Worm (Caenorhabditis elegans) whole organism, young adult: ENCODE measurements around the gene mys-1.

Source experiments
- B0019.2 ChIP-seq: fragments of 200-800 bp; sonication (Bioruptor generic); conservative IDR thresholded peaks from 2 replicates; pipeline ENCODE4 v1.3.6; 2022; ENCODE audit warnings: missing genetic modification reagents, missing genetic modification characterization, missing compliant biosample characterization
- B0035.1 ChIP-seq: sonication (generic microtip); optimal IDR thresholded peaks from 2 replicates; lab custom pipeline; 2016; ENCODE audit warnings: missing genetic modification characterization, mild to moderate bottlenecking, missing compliant biosample characterization, missing genotype, missing genetic modification reagents
- B0336.3 ChIP-seq: fragments of 200-800 bp; sonication (Bioruptor generic); IDR thresholded peaks from 2 replicates; pipeline ENCODE4 v1.3.6; 2022; ENCODE audit warnings: missing genetic modification characterization, missing compliant biosample characterization
- F22D6.2 ChIP-seq: sonication (generic microtip); optimal IDR thresholded peaks from 2 replicates; lab custom pipeline; 2016; ENCODE audit warnings: mild to moderate bottlenecking, missing genetic modification characterization, missing compliant biosample characterization
- F49E8.2 ChIP-seq: sonication (generic microtip); optimal IDR thresholded peaks from 3 replicates; lab custom pipeline; 2017; ENCODE audit warnings: missing genetic modification characterization, mild to moderate bottlenecking, missing compliant biosample characterization, antibody characterized with exemption, moderate library complexity; ENCODE audit not compliant: insufficient read depth
- F52B5.7 ChIP-seq: sonication (generic microtip); optimal IDR thresholded peaks from 2 replicates; lab custom pipeline; 2016; ENCODE audit warnings: mild to moderate bottlenecking, missing genetic modification characterization, missing compliant biosample characterization
- F55B11.4 ChIP-seq: sonication (generic microtip); optimal IDR thresholded peaks from 2 replicates; lab custom pipeline; 2016; ENCODE audit warnings: missing compliant biosample characterization, missing genetic modification characterization, borderline replicate concordance; ENCODE audit not compliant: insufficient read depth
- T26A5.8 ChIP-seq: sonication (generic microtip); optimal IDR thresholded peaks from 2 replicates; lab custom pipeline; 2016; ENCODE audit warnings: missing genetic modification characterization, missing compliant biosample characterization
- Y56A3A.18 ChIP-seq: fragments of 200-800 bp; sonication (Bioruptor generic); IDR thresholded peaks from 2 replicates; pipeline ENCODE4 v1.3.6; 2022; ENCODE audit warnings: missing genetic modification reagents, missing genetic modification characterization, missing compliant biosample characterization
- ZK185.1 ChIP-seq: sonication (generic microtip); optimal IDR thresholded peaks from 2 replicates; lab custom pipeline; 2016; ENCODE audit warnings: mild to moderate bottlenecking, missing genetic modification characterization, missing compliant biosample characterization; ENCODE audit not compliant: poor library complexity, severe bottlenecking
- akir-1 ChIP-seq: fragments of 200-800 bp; sonication (Bioruptor generic); optimal IDR thresholded peaks from 2 replicates; lab custom pipeline; 2018; ENCODE audit warnings: mild to moderate bottlenecking, missing genetic modification characterization, moderate library complexity, missing compliant biosample characterization
- aptf-2 ChIP-seq: fragments of 200-800 bp; sonication (Bioruptor generic); conservative IDR thresholded peaks from 2 replicates; pipeline ENCODE4 v1.3.6; 2022; ENCODE audit warnings: missing genetic modification reagents, missing genetic modification characterization, missing compliant biosample characterization
- aptf-3 ChIP-seq: fragments of 200-800 bp; sonication (Bioruptor generic); IDR thresholded peaks from 2 replicates; pipeline ENCODE4 v1.3.6; 2022; ENCODE audit warnings: missing genetic modification characterization, missing compliant biosample characterization
- atf-7 ChIP-seq: sonication (generic microtip); optimal IDR thresholded peaks from 2 replicates; lab custom pipeline; 2017; ENCODE audit warnings: mild to moderate bottlenecking, missing genetic modification characterization, missing compliant biosample characterization
- attf-3 ChIP-seq: fragments of 200-800 bp; sonication (Bioruptor generic); conservative IDR thresholded peaks from 2 replicates; pipeline ENCODE4 v1.3.6; 2022; ENCODE audit warnings: missing genetic modification reagents, missing genetic modification characterization, missing compliant biosample characterization
- cebp-2 ChIP-seq: fragments of 200-800 bp; sonication (Bioruptor generic); IDR thresholded peaks from 2 replicates; pipeline ENCODE4 v1.3.6; 2022; ENCODE audit warnings: missing genetic modification characterization, missing compliant biosample characterization
- ceh-100 ChIP-seq: fragments of 200-800 bp; sonication (Bioruptor generic); IDR thresholded peaks from 2 replicates; pipeline ENCODE4 v1.3.6; 2022; ENCODE audit warnings: missing genetic modification reagents, missing genetic modification characterization, missing compliant biosample characterization
- ceh-27 ChIP-seq: fragments of 200-800 bp; sonication (Bioruptor generic); optimal IDR thresholded peaks from 2 replicates; lab custom pipeline; 2018; ENCODE audit warnings: mild to moderate bottlenecking, missing genetic modification characterization, moderate library complexity, missing compliant biosample characterization
- ceh-91 ChIP-seq: fragments of 200-800 bp; sonication (Bioruptor generic); IDR thresholded peaks from 2 replicates; pipeline ENCODE4 v1.3.6; 2022; ENCODE audit warnings: missing genetic modification reagents, missing genetic modification characterization, missing compliant biosample characterization
- dpff-1 ChIP-seq: sonication (generic microtip); optimal IDR thresholded peaks from 2 replicates; lab custom pipeline; 2017; ENCODE audit warnings: mild to moderate bottlenecking, missing genetic modification characterization, missing compliant biosample characterization
- efl-1 ChIP-seq: fragments of 150-350 bp; optimal IDR thresholded peaks from 2 replicates; lab custom pipeline; 2014; ENCODE audit warnings: missing biosample characterization, missing genetic modification reagents, missing genetic modification characterization
- him-1 ChIP-seq: sonication (generic microtip); optimal IDR thresholded peaks from 2 replicates; lab custom pipeline; 2016; ENCODE audit warnings: missing genotype, missing genetic modification reagents, missing genetic modification characterization, missing compliant biosample characterization
- hlh-12 ChIP-seq: sonication (generic microtip); optimal IDR thresholded peaks from 2 replicates; lab custom pipeline; 2016; ENCODE audit warnings: missing genetic modification characterization, missing compliant biosample characterization
- hlh-26 ChIP-seq: fragments of 200-800 bp; sonication (Bioruptor generic); conservative IDR thresholded peaks from 2 replicates; pipeline ENCODE4 v1.3.6; 2022; ENCODE audit warnings: missing genetic modification reagents, missing genetic modification characterization, missing compliant biosample characterization
- hmg-20 ChIP-seq: fragments of 200-800 bp; sonication (Bioruptor generic); IDR thresholded peaks from 2 replicates; pipeline ENCODE4 v1.3.6; 2022; ENCODE audit warnings: missing genetic modification reagents, missing genetic modification characterization, missing compliant biosample characterization
- hrde-1 ChIP-seq: sonication (generic microtip); optimal IDR thresholded peaks from 2 replicates; lab custom pipeline; 2016; ENCODE audit warnings: missing genetic modification characterization, mild to moderate bottlenecking, missing compliant biosample characterization, moderate library complexity, missing genotype, missing genetic modification reagents, borderline replicate concordance
- let-526 ChIP-seq: fragments of 200-800 bp; sonication (Bioruptor generic); IDR thresholded peaks from 2 replicates; pipeline ENCODE4 v1.3.6; 2022; ENCODE audit warnings: missing genetic modification reagents, missing genetic modification characterization, missing compliant biosample characterization
- let-607 ChIP-seq, 2 experiments: fragments of 200-800 bp in 1 of 2; sonication (Bioruptor generic) in 1 of 2; sonication (generic microtip) in 1 of 2; optimal IDR thresholded peaks; 2 replicates each; lab custom pipeline; 2016 to 2018; ENCODE audit warnings: mild to moderate bottlenecking in 2 of 2, missing compliant biosample characterization in 2 of 2, missing genetic modification characterization in 2 of 2, moderate library complexity in 2 of 2, missing genotype in 1 of 2
- madf-10 ChIP-seq: sonication (generic microtip); optimal IDR thresholded peaks from 2 replicates; lab custom pipeline; 2016; ENCODE audit warnings: mild to moderate bottlenecking, missing genetic modification characterization, missing compliant biosample characterization
- madf-6 ChIP-seq: fragments of 200-800 bp; sonication (Bioruptor generic); IDR thresholded peaks from 2 replicates; pipeline ENCODE4 v1.3.6; 2022; ENCODE audit warnings: missing genetic modification reagents, missing genetic modification characterization, missing compliant biosample characterization
- mcd-1 ChIP-seq: fragments of 200-800 bp; sonication (Bioruptor generic); IDR thresholded peaks from 2 replicates; pipeline ENCODE4 v1.3.6; 2022; ENCODE audit warnings: missing genetic modification reagents, missing genetic modification characterization, missing compliant biosample characterization
- pbrm-1 ChIP-seq: fragments of 200-800 bp; sonication (Bioruptor generic); IDR thresholded peaks from 2 replicates; pipeline ENCODE4 v1.3.6; 2022; ENCODE audit warnings: missing genetic modification reagents, missing genetic modification characterization, missing compliant biosample characterization
- pha-4 ChIP-seq: fragments of 150-350 bp; sonication (generic microtip); optimal IDR thresholded peaks from 2 replicates; lab custom pipeline; 2014; ENCODE audit warnings: missing biosample characterization, missing genetic modification reagents, missing genetic modification characterization
- rcor-1 ChIP-seq: fragments of 200-800 bp; sonication (Bioruptor generic); IDR thresholded peaks from 2 replicates; pipeline ENCODE4 v1.3.6; 2022; ENCODE audit warnings: missing genetic modification reagents, missing genetic modification characterization, missing compliant biosample characterization
- sdz-38 ChIP-seq: sonication (generic microtip); optimal IDR thresholded peaks from 2 replicates; lab custom pipeline; 2016; ENCODE audit warnings: missing genotype, missing genetic modification characterization, missing compliant biosample characterization
- sea-2 ChIP-seq: fragments of 200-800 bp; sonication (Bioruptor generic); IDR thresholded peaks from 2 replicates; pipeline ENCODE4 v1.3.6; 2022; ENCODE audit warnings: missing genetic modification characterization, missing compliant biosample characterization
- tbx-9 ChIP-seq: sonication (generic microtip); optimal IDR thresholded peaks from 2 replicates; lab custom pipeline; 2016; ENCODE audit warnings: borderline replicate concordance, missing genetic modification characterization, inconsistent platforms, missing compliant biosample characterization
- tlf-1 ChIP-seq: fragments of 200-800 bp; sonication (Bioruptor generic); optimal IDR thresholded peaks from 2 replicates; lab custom pipeline; 2018; ENCODE audit warnings: mild to moderate bottlenecking, missing genetic modification characterization, missing compliant biosample characterization
- xnd-1 ChIP-seq: sonication (generic microtip); optimal IDR thresholded peaks from 2 replicates; lab custom pipeline; 2016; ENCODE audit warnings: missing genotype, missing genetic modification reagents, missing genetic modification characterization, missing compliant biosample characterization
- ztf-18 ChIP-seq: sonication (generic microtip); optimal IDR thresholded peaks from 2 replicates; lab custom pipeline; 2016; ENCODE audit warnings: missing genotype, mild to moderate bottlenecking, missing genetic modification characterization, missing compliant biosample characterization
- ztf-26 ChIP-seq: sonication (generic microtip); optimal IDR thresholded peaks from 2 replicates; lab custom pipeline; 2017; ENCODE audit warnings: missing genetic modification characterization, missing compliant biosample characterization

Gene mys-1

DNA sequence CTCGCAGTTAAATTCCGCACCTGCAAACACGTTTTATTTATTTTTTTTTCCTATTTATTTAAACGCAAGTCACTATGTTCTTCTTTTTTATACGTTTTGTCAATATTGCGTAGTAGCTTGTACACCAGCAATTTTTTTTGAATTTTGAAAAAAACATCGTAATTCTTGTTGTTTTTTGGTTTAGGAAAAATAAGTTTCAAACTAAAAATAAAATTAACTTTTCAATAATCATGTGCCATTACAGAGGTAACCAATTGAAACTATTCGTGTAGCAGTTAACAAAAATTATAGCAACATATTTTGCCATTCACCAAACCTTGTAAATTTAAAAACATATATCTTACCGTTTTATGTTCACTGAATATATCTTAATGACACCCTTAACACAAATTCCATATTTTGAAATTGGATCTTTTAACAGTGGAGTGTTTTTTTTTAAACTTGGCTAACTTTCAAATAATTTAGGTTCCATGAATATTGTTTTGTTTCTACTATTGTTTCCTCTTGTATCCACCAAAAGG, 38.8 kb upstream of the mys-1 start, which contains the start of gene lmd-5 (continued):
- TF ChIP-seq F52B5.7 (tag; lab: Kevin White, UChicago), result no peak
- TF ChIP-seq Y56A3A.18 (GFP tag; lab: Robert Waterston, UW), result no peak
- TF ChIP-seq, all 124 proteins: peak for 0

DNA sequence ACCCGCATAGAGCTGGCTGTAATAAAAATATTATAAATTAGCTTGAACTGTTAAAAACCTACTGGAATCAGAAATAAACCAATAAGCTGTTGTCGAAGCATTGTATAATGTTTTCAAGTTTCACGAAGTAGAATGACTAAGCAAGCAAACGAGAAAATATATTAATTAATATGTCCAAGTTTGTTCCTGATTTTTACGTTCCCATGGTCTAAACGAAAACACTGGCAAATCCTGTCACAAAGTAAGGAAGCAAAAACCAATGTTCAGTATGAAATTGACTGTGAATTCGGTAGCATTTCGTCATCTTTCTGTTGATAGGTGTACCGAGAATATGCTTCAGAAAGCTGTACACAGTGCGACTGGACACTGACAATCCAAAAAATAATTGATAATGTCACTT, 35.7 kb upstream of the mys-1 start, which contains the start of gene srx-34:
Gene srx-34, minus strand, starts transcription at position 101 of the 400 bp plus-strand sequence.
- TF ChIP-seq sea-2 (no peak), ZK185.1 (tag; lab: Kevin White, UChicago) (no peak), ztf-26 (tag; lab: Kevin White, UChicago) (no peak), B0035.1 (tag; lab: Kevin White, UChicago) (no peak), cebp-2 (no peak), aptf-3 (GFP tag; lab: Robert Waterston, UW) (no peak), tlf-1 (GFP tag; lab: Kevin White, UChicago) (no peak), him-1 (tag; lab: Kevin White, UChicago) (no peak), tbx-9 (no peak), hlh-12 (tag; lab: Kevin White, UChicago) (no peak), let-526 (no peak), ceh-91 (GFP tag; lab: Robert Waterston, UW) (no peak), T26A5.8 (no peak), ceh-100 (no peak)
- TF ChIP-seq, all 124 proteins: peak for 0

DNA sequence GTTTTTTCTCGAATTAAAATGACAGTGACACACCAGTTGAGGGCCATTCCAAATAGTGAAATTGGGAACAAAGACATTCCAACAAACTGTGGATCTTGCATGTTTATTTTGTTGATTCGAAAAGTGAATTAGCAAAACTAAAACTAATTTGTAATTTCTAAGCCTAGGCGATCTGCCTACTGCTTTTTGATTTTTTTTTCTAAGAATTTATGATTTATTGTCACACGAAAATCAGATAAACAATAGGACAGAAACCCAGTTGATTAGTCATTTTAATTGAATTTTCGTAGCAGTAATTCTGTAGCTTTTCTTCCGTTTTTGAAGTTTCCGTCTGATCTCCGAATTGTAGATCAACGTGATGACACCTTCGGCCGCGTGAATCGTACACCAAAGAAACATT, 34.3 kb upstream of the mys-1 start, which contains the start of gene srx-33:
Gene srx-33, minus strand, starts transcription at position 101 of the 400 bp plus-strand sequence.
- TF ChIP-seq F49E8.2 (tag; lab: Kevin White, UChicago), result no peak

DNA sequence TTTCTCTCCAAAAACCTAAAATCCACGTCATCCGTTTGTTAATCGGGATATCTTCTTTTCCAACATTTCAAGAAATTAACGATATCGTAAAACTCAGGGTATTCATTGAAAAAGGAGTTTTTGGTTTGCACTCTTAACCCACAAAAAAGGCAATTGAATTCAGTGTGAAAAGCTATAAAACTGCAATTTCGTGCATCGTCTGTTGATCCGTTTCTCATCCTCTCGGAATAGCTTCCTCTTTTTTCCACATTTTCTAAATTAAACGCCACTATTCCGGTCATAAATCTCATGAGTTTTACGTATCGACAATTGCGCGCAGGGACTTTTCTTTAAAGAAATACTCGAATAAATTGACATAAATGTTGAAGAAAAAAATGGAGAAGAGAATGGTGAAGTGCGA, 27.8 kb upstream of the mys-1 start:
- TF ChIP-seq Y56A3A.18 (GFP tag; lab: Robert Waterston, UW) (no peak), pha-4 (tag; lab: Kevin White, UChicago) (no peak), efl-1 (no peak), rcor-1 (GFP tag; lab: Robert Waterston, UW) (no peak), sdz-38 (tag; lab: Kevin White, UChicago) (no peak), hrde-1 (tag; lab: Kevin White, UChicago) (no peak), ztf-18 (no peak), ceh-27 (peak; percentile 45)

DNA sequence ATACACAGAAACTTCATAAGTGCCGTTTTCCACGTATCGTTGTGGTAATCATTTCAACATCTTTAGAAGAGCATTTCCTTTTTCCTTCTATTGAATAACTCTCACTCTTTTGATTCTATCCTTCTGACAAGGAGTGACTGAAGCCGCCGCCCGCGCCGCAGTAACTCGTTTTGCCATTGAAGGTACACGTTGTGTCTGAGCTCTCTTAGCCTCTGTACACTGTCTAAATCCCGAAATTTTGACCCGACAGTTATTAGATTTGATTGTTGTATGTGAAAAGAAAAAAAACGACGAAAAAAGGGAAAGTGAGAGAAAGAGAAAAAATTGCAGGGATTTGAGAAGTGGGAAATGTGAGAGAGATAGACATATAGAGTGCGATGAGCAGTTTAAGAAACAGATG, 26.8 kb upstream of the mys-1 start:
- TF ChIP-seq B0336.3 (GFP tag; lab: Robert Waterston, UW) (no peak), F22D6.2 (no peak), F55B11.4 (tag; lab: Kevin White, UChicago) (no peak)

DNA sequence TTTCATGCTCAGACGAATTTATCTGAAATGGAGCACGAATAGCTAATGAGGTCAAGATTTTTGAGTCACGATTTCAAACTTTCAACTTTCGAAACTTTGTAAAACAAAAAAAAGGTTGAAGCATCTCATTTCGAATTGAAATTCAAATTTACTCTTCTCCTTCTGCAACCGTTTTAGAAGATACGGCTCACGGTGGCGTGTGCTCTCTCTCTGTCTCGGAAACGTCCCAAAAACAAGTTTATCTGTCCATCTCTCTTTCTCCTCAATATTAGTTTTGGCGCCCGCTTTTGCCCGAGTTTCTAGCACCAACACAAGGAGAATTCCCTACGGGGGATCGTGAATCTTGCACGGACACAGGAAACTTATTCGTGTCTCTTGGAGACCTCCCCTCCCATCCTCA, 25.9 kb upstream of the mys-1 start:
- no peak for TF ChIP-seq xnd-1
- no peak for TF ChIP-seq B0019.2 (GFP tag; lab: Robert Waterston, UW)
- no peak for TF ChIP-seq attf-3 (GFP tag; lab: Robert Waterston, UW)
- no peak for TF ChIP-seq madf-10 (tag; lab: Kevin White, UChicago)
- TF ChIP-seq tbx-9, result no peak
- no peak for TF ChIP-seq dpff-1 (tag; lab: Kevin White, UChicago)
- no peak for TF ChIP-seq akir-1 (GFP tag; lab: Kevin White, UChicago)
- TF ChIP-seq tlf-1 (GFP tag; lab: Kevin White, UChicago), result no peak
- TF ChIP-seq mcd-1 (GFP tag; lab: Robert Waterston, UW), result no peak
- no peak for TF ChIP-seq hlh-26 (GFP tag; lab: Robert Waterston, UW)
- TF ChIP-seq madf-6 (GFP tag; lab: Robert Waterston, UW), result no peak
- TF ChIP-seq pbrm-1 (GFP tag; lab: Robert Waterston, UW), result no peak
- TF ChIP-seq let-607 (tag; optimal IDR thresholded peaks at IDR 0.05; lab: Kevin White, UChicago), result no peak
- no peak for TF ChIP-seq hmg-20 (GFP tag; lab: Robert Waterston, UW)
- no peak for TF ChIP-seq F49E8.2 (tag; lab: Kevin White, UChicago)
- TF ChIP-seq aptf-2 (GFP tag; lab: Robert Waterston, UW), result no peak
- TF ChIP-seq ztf-18, result no peak
- no peak for TF ChIP-seq hlh-12 (tag; lab: Kevin White, UChicago)
- TF ChIP-seq atf-7 (tag; lab: Kevin White, UChicago), result no peak
